Worm (Caenorhabditis elegans): ENCODE data around the gene shpk-1.

ce11 chrIII:13621717-13622116 lies 13.9 kb downstream of the shpk-1 start:
- TF ChIP-seq efl-1 (GFP tag; optimal IDR thresholded peaks at IDR 0.05) (no peak), F39B2.1 (GFP tag; IDR thresholded peaks at IDR 0.05) (no peak)

All from whole organism, young adult.